Fruit fly (Drosophila melanogaster): Measurements from ENCODE around the gene Ncc69.

The Ncc69 gene

dm6 chr3L:12374420-12374819 lies 16.8 kb downstream of the Ncc69 start (continued):
- TF ChIP-seq lilli (GFP tag; optimal IDR thresholded peaks at IDR 0.05) (peak; percentile 22), Rfx (GFP tag; IDR thresholded peaks at IDR 0.05) (0 out of 2 replicates have a peak, but pooled peaks have one; percentile 9), Ptx1 (GFP tag; IDR thresholded peaks at IDR 0.05) (peak; percentile 30; the same call in 1 of the 2 replicates), lab (GFP tag; optimal IDR thresholded peaks at IDR 0.05) (peak; percentile 51), CG18599 (GFP tag; optimal IDR thresholded peaks at IDR 0.05) (peak; percentile 54), Sox102F (GFP tag; optimal IDR thresholded peaks at IDR 0.05) (peak; percentile 13), Dbx (GFP tag; IDR thresholded peaks at IDR 0.05) (no peak), CG2678 (tag; optimal IDR thresholded peaks at IDR 0.05) (peak; percentile 37), dpn (GFP tag; optimal IDR thresholded peaks at IDR 0.05) (peak in 1 of 2 experiments; percentile 13), CG17328 (GFP tag; IDR thresholded peaks at IDR 0.05) (0 out of 2 replicates have a peak, but pooled peaks have one; percentile 11), dmrt99B (tag; optimal IDR thresholded peaks at IDR 0.05) (peak; percentile 36), pfk (GFP tag; optimal IDR thresholded peaks at IDR 0.05) (no peak), Med (GFP tag) (peak; percentile 73), prd (optimal IDR thresholded peaks at IDR 0.05) (no peak), prd (GFP tag; IDR thresholded peaks at IDR 0.05) (0 out of 3 replicates have a peak, but pooled peaks have one; percentile 17), tio (GFP tag; optimal IDR thresholded peaks at IDR 0.05) (peak; percentile 2), sens (GFP tag) (peak; percentile 36), CG11504 (tag; optimal IDR thresholded peaks at IDR 0.05) (peak; percentile 33), Optix (GFP tag; IDR thresholded peaks at IDR 0.05) (0 out of 3 replicates have a peak, but pooled peaks have one; percentile 18), eyg (GFP tag; optimal IDR thresholded peaks at IDR 0.05) (no peak), slbo (GFP tag; IDR thresholded peaks at IDR 0.05) (peak; percentile 52; the same call in 1 of the 2 replicates), Hey (tag; optimal IDR thresholded peaks at IDR 0.05) (no peak), Hr51 (GFP tag; optimal IDR thresholded peaks at IDR 0.05) (peak in 1 of 2 experiments; percentile 33), CG18619 (GFP tag; optimal IDR thresholded peaks at IDR 0.05) (no peak), CG1529 (GFP tag; optimal IDR thresholded peaks at IDR 0.05) (no peak), hkb (optimal IDR thresholded peaks at IDR 0.05) (no peak), hkb (GFP tag; IDR thresholded peaks at IDR 0.05) (0 out of 2 replicates have a peak, but pooled peaks have one; percentile 33)

- TF ChIP-seq chm (GFP tag; IDR thresholded peaks at IDR 0.05) (no peak), abd-A (tag; optimal IDR thresholded peaks at IDR 0.05) (peak; percentile 51), CG13624 (GFP tag; optimal IDR thresholded peaks at IDR 0.05) (no peak), Hey (tag; optimal IDR thresholded peaks at IDR 0.05) (peak; percentile 93), eve (GFP tag; optimal IDR thresholded peaks at IDR 0.05) (no peak), CG17612 (GFP tag; IDR thresholded peaks at IDR 0.05) (no peak), twi (tag; optimal IDR thresholded peaks at IDR 0.05) (no peak), Dip3 (GFP tag; optimal IDR thresholded peaks at IDR 0.05) (no peak), usp (GFP tag; optimal IDR thresholded peaks at IDR 0.05) (no peak), D19A (tag; optimal IDR thresholded peaks at IDR 0.05) (no peak), CG17361 (GFP tag; IDR thresholded peaks at IDR 0.05) (no peak), jigr1 (GFP tag; IDR thresholded peaks at IDR 0.05) (0 out of 3 replicates have a peak, but pooled peaks have one; percentile 21), CG13775 (GFP tag; optimal IDR thresholded peaks at IDR 0.05) (no peak), Dref (GFP tag; IDR thresholded peaks at IDR 0.05) (0 out of 2 replicates have a peak, but pooled peaks have one; percentile 6), CG7987 (GFP tag; optimal IDR thresholded peaks at IDR 0.05) (no peak), PHDP (tag; optimal IDR thresholded peaks at IDR 0.05) (no peak), CG5245 (GFP tag; optimal IDR thresholded peaks at IDR 0.05) (no peak), bcd (GFP tag; optimal IDR thresholded peaks at IDR 0.05) (no peak), CG14441 (GFP tag; IDR thresholded peaks at IDR 0.05) (no peak), ash1 (GFP tag; optimal IDR thresholded peaks at IDR 0.05) (no peak)
Observed at dm6 chr3L:12363729-12364128, 27.5 kb downstream of the Ncc69 start.

Measured in whole organism, embryonic.